Fruit fly (Drosophila melanogaster): ENCODE data around the gene Obp8a.

Gene Obp8a

DNA sequence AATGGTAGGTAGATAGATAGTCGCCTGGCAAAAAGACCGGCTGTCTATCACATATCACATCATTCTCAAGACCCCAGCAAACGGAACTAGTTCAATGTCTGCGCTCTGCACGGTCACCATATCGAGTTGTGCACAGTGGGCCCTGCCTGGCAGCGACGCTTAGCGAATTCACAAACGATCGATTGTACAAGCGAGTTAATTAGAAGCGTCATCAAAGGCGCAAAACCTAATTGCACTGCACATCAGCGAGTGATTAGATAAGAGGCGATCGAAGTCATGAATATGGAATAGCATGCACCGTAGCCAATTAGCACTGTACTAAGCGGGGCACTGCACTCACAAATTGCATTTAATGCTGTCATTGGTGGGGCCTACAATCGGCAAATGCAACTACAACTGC is 5.8 kb downstream of the Obp8a start (continued):
- TF ChIP-seq CG2889 (GFP tag; IDR thresholded peaks at IDR 0.05): no peak
- no peak for TF ChIP-seq Vsx1 (GFP tag; optimal IDR thresholded peaks at IDR 0.05)
- no peak for TF ChIP-seq cwo (GFP tag; optimal IDR thresholded peaks at IDR 0.05)
- no peak for TF ChIP-seq CG12744 (GFP tag; optimal IDR thresholded peaks at IDR 0.05)
- peak; percentile 55; the same call in 1 of the 2 replicates for TF ChIP-seq ara (GFP tag; IDR thresholded peaks at IDR 0.05)
- no peak for TF ChIP-seq ftz-f1 (GFP tag; optimal IDR thresholded peaks at IDR 0.05)
- no peak for TF ChIP-seq tna (GFP tag; IDR thresholded peaks at IDR 0.05; ENCODE audit: partially characterized antibody)
- no peak for TF ChIP-seq Ravus (GFP tag; IDR thresholded peaks at IDR 0.05)
- no peak for TF ChIP-seq twi (tag; optimal IDR thresholded peaks at IDR 0.05)
- no peak for TF ChIP-seq CG3163 (GFP tag; optimal IDR thresholded peaks at IDR 0.05)
- no peak; the same call in 1 of the 2 replicates for TF ChIP-seq CG10959 (GFP tag; IDR thresholded peaks at IDR 0.05)
- TF ChIP-seq bcd (GFP tag; optimal IDR thresholded peaks at IDR 0.05): no peak
- no peak for TF ChIP-seq tgo (GFP tag; IDR thresholded peaks at IDR 0.05)
- no peak for TF ChIP-seq Atf3 (GFP tag; optimal IDR thresholded peaks at IDR 0.05)
- TF ChIP-seq gcm (GFP tag; optimal IDR thresholded peaks at IDR 0.05): no peak
- TF ChIP-seq CG3995 (GFP tag; optimal IDR thresholded peaks at IDR 0.05): no peak
- peak in 1 of 2 experiments; percentile 52 for TF ChIP-seq bsh (GFP tag; optimal IDR thresholded peaks at IDR 0.05)
- no peak for TF ChIP-seq exex (tag; optimal IDR thresholded peaks at IDR 0.05)
- no peak for TF ChIP-seq Tbp (GFP tag; optimal IDR thresholded peaks at IDR 0.05)
- TF ChIP-seq Pdp1 (GFP tag; optimal IDR thresholded peaks at IDR 0.05): no peak
- TF ChIP-seq Aef1 (GFP tag; IDR thresholded peaks at IDR 0.05): 0 out of 3 replicates have a peak, but pooled peaks have one; percentile 11
- no peak for TF ChIP-seq Scr (GFP tag; IDR thresholded peaks at IDR 0.05; ENCODE audit: partially characterized antibody)
- no peak for TF ChIP-seq Hmx (GFP tag; optimal IDR thresholded peaks at IDR 0.05)
- TF ChIP-seq repo (GFP tag; optimal IDR thresholded peaks at IDR 0.05): no peak
- no peak for TF ChIP-seq Sox100B (GFP tag; optimal IDR thresholded peaks at IDR 0.05)
- no peak for TF ChIP-seq tap (tag; optimal IDR thresholded peaks at IDR 0.05)
- no peak for TF ChIP-seq CG4854 (GFP tag; optimal IDR thresholded peaks at IDR 0.05)
- TF ChIP-seq vnd (GFP tag; IDR thresholded peaks at IDR 0.05; ENCODE audit: partially characterized antibody): no peak
- TF ChIP-seq CG18619 (GFP tag; optimal IDR thresholded peaks at IDR 0.05): no peak
- TF ChIP-seq CG12071 (GFP tag; optimal IDR thresholded peaks at IDR 0.05): no peak
- no peak for TF ChIP-seq ac (GFP tag; optimal IDR thresholded peaks at IDR 0.05)
- no peak for TF ChIP-seq Side (GFP tag; optimal IDR thresholded peaks at IDR 0.05)
- TF ChIP-seq dysf (GFP tag; IDR thresholded peaks at IDR 0.05): peak; percentile 45; the same call in 1 of the 3 replicates
- no peak for TF ChIP-seq Hr51 (GFP tag; optimal IDR thresholded peaks at IDR 0.05)
- TF ChIP-seq ab (GFP tag; optimal IDR thresholded peaks at IDR 0.05): no peak
- no peak for TF ChIP-seq Adf1 (GFP tag; IDR thresholded peaks at IDR 0.05)
- TF ChIP-seq gfzf (GFP tag; optimal IDR thresholded peaks at IDR 0.05): no peak
- TF ChIP-seq CG13624 (GFP tag; optimal IDR thresholded peaks at IDR 0.05): no peak
- TF ChIP-seq HHEX (GFP tag; optimal IDR thresholded peaks at IDR 0.05): no peak
- TF ChIP-seq Abd-B (GFP tag; optimal IDR thresholded peaks at IDR 0.05): no peak
- no peak for TF ChIP-seq HmgZ (tag; optimal IDR thresholded peaks at IDR 0.05)
- no peak for TF ChIP-seq wek (GFP tag; optimal IDR thresholded peaks at IDR 0.05)
- TF ChIP-seq Fer2 (tag; optimal IDR thresholded peaks at IDR 0.05): no peak
- no peak for TF ChIP-seq CG7928 (GFP tag; optimal IDR thresholded peaks at IDR 0.05)
- peak; percentile 15 for TF ChIP-seq CG12391 (tag; optimal IDR thresholded peaks at IDR 0.05)
- TF ChIP-seq Rfx (GFP tag; IDR thresholded peaks at IDR 0.05): no peak
- no peak for TF ChIP-seq Lpt (GFP tag; optimal IDR thresholded peaks at IDR 0.05)
- TF ChIP-seq CG3065 (GFP tag; optimal IDR thresholded peaks at IDR 0.05): no peak
- TF ChIP-seq ttk (GFP tag; IDR thresholded peaks at IDR 0.05): no peak
- peak; percentile 49; the same call in 1 of the 2 replicates for TF ChIP-seq Gsc (GFP tag; IDR thresholded peaks at IDR 0.05)
- TF ChIP-seq Lim3 (GFP tag; IDR thresholded peaks at IDR 0.05): no peak

Measured in whole organism, embryonic.